Worm (Caenorhabditis elegans): Measurements from ENCODE around the gene fbxb-71.

DNA sequence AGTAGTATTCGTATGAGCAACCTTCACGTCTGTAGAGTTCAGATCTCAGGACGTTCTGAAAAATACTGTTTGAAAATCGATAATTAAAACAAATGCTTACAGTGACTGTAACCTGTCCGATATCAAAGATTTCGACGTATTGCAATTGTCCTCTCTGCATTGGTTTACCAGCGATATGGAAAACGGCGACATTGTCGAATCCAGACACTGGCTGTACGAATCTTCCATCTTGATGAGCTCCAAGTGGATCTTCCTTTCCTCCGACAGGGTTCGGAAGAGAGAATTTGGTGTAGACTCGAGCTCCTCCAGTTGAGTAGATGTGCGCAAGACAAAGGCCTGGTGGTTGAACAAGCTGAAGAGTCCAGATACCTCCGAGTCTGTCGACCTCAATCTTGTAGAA is 34.0 kb upstream of the fbxb-71 start:
- no peak for TF ChIP-seq crh-2 (tag; optimal IDR thresholded peaks at IDR 0.05)
- TF ChIP-seq ztf-4 (tag; optimal IDR thresholded peaks at IDR 0.05): no peak
- TF ChIP-seq blmp-1 (tag; optimal IDR thresholded peaks at IDR 0.05; ENCODE audit: insufficient read depth): no peak
- no peak for TF ChIP-seq ztf-11 (tag; optimal IDR thresholded peaks at IDR 0.05)
- no peak for TF ChIP-seq dmd-4 (tag; optimal IDR thresholded peaks at IDR 0.05)
- no peak for TF ChIP-seq snpc-4 (tag; optimal IDR thresholded peaks at IDR 0.05)
- no peak for TF ChIP-seq lin-11 (tag; optimal IDR thresholded peaks at IDR 0.05)
- TF ChIP-seq nhr-237 (tag; optimal IDR thresholded peaks at IDR 0.05): no peak
- no peak for TF ChIP-seq elt-3 (tag; optimal IDR thresholded peaks at IDR 0.05)
- no peak for TF ChIP-seq elt-1 (tag; optimal IDR thresholded peaks at IDR 0.05)
- TF ChIP-seq unc-62 (GFP tag; optimal IDR thresholded peaks at IDR 0.05): no peak
- no peak for TF ChIP-seq ceh-82 (tag; optimal IDR thresholded peaks at IDR 0.05)
- TF ChIP-seq C34F6.9 (tag; optimal IDR thresholded peaks at IDR 0.05): no peak
